Worm (Caenorhabditis elegans) whole organism, midembryonic: ENCODE results near the gene K11H12.10.

Source experiments
- T22C8.4 ChIP-seq: fragments of 200-800 bp; sonication (Bioruptor generic); IDR thresholded peaks from 2 replicates; pipeline ENCODE4 v1.3.6; 2022; ENCODE audit warnings: missing genetic modification characterization, missing compliant biosample characterization
- cog-1 ChIP-seq: sonication (generic microtip); optimal IDR thresholded peaks from 2 replicates; lab custom pipeline; 2016; ENCODE audit warnings: missing genetic modification characterization, missing compliant biosample characterization
- flt-1 ChIP-seq: fragments of 200-800 bp; sonication (Bioruptor generic); IDR thresholded peaks from 2 replicates; pipeline ENCODE4 v1.3.6; 2022; ENCODE audit warnings: missing genetic modification characterization, missing compliant biosample characterization
- klf-2 ChIP-seq: fragments of 200-800 bp; sonication (Bioruptor generic); conservative IDR thresholded peaks from 2 replicates; pipeline ENCODE4 v1.3.6; 2022; ENCODE audit warnings: missing genetic modification reagents, missing genetic modification characterization, missing compliant biosample characterization
- med-1 ChIP-seq: sonication (generic microtip); optimal IDR thresholded peaks from 2 replicates; lab custom pipeline; 2017; ENCODE audit warnings: missing genetic modification characterization, mild to moderate bottlenecking, missing compliant biosample characterization, antibody characterized with exemption, missing genetic modification reagents; ENCODE audit not compliant: insufficient read depth
- ref-1 ChIP-seq: fragments of 200-800 bp; sonication (Bioruptor generic); conservative IDR thresholded peaks from 2 replicates; pipeline ENCODE4 v1.3.6; 2022; ENCODE audit warnings: missing genetic modification reagents, missing genetic modification characterization, missing compliant biosample characterization
- ztf-23 ChIP-seq: fragments of 200-800 bp; sonication (Bioruptor generic); IDR thresholded peaks from 2 replicates; pipeline ENCODE4 v1.3.6; 2022; ENCODE audit warnings: missing genetic modification reagents, missing genetic modification characterization, missing compliant biosample characterization
- ztf-29 ChIP-seq: fragments of 200-800 bp; sonication (Bioruptor generic); IDR thresholded peaks from 2 replicates; pipeline ENCODE4 v1.3.6; 2022; ENCODE audit warnings: missing genetic modification reagents, missing genetic modification characterization, missing compliant biosample characterization

The K11H12.10 gene

ce11 chrIV:719351-719750, 43.5 kb downstream of the K11H12.10 start, which contains the start of gene Y55F3C.10:
Y55F3C.10 (minus strand) TSS chrIV:719451.
- no peak for TF ChIP-seq ztf-29 (GFP tag; lab: Robert Waterston, UW)
- TF ChIP-seq ref-1 (GFP tag; lab: Robert Waterston, UW) = no peak
- no peak for TF ChIP-seq ztf-23
- no peak for TF ChIP-seq klf-2
- no peak for TF ChIP-seq T22C8.4
- TF ChIP-seq cog-1 (tag; lab: Kevin White, UChicago) = no peak
- TF ChIP-seq flt-1 (GFP tag; lab: Robert Waterston, UW) = no peak
- no peak for TF ChIP-seq med-1 (GFP tag; lab: Kevin White, UChicago)
